Worm (Caenorhabditis elegans) whole organism, L2 larva: ENCODE data around the gene F25B4.8.
A peak's percentile ranks its signal among the peaks of the same experiment; 100 is the strongest.
"Not testable (repeated sequence)": the region's sequence is repeated elsewhere in the genome, so short reads cannot be mapped to it uniquely, and the experiment has no call there.

ENCODE experiments used
- C34F6.9 ChIP-seq: fragments of 150-350 bp; optimal IDR thresholded peaks from 2 replicates; lab custom pipeline; 2014; ENCODE audit warnings: missing biosample characterization, missing genetic modification characterization
- F13H6.1 ChIP-seq: sonication (generic microtip); optimal IDR thresholded peaks from 2 replicates; lab custom pipeline; 2016; ENCODE audit warnings: missing genetic modification characterization, missing compliant biosample characterization
- ZK546.5 ChIP-seq: sonication (generic microtip); optimal IDR thresholded peaks from 2 replicates; lab custom pipeline; 2017; ENCODE audit warnings: missing biosample characterization, missing genetic modification characterization
- alr-1 ChIP-seq: fragments of 150-350 bp; optimal IDR thresholded peaks from 2 replicates; lab custom pipeline; 2014; ENCODE audit warnings: missing biosample characterization, missing genetic modification characterization
- ama-1 ChIP-seq: fragments of 150-350 bp; optimal IDR thresholded peaks from 2 replicates; lab custom pipeline; 2018; ENCODE audit warnings: inconsistent platforms
- ceh-82 ChIP-seq: fragments of 150-350 bp; optimal IDR thresholded peaks from 2 replicates; lab custom pipeline; 2014; ENCODE audit warnings: missing biosample characterization, missing genetic modification characterization
- crh-2 ChIP-seq: sonication (generic microtip); optimal IDR thresholded peaks from 2 replicates; lab custom pipeline; 2017; ENCODE audit warnings: missing biosample characterization, missing genetic modification characterization
- egl-27 ChIP-seq: sonication (generic microtip); optimal IDR thresholded peaks from 3 replicates; lab custom pipeline; 2017; ENCODE audit warnings: missing biosample characterization, missing genetic modification reagents, missing genetic modification characterization
- elt-1 ChIP-seq: fragments of 150-350 bp; optimal IDR thresholded peaks from 2 replicates; lab custom pipeline; 2014; ENCODE audit warnings: missing biosample characterization, missing genetic modification characterization
- elt-3 ChIP-seq: sonication (generic microtip); optimal IDR thresholded peaks from 2 replicates; lab custom pipeline; 2017; ENCODE audit warnings: missing biosample characterization, missing genetic modification characterization
- fos-1 ChIP-seq: fragments of 150-350 bp; optimal IDR thresholded peaks from 2 replicates; lab custom pipeline; 2014; ENCODE audit warnings: missing biosample characterization, missing genetic modification characterization
- lin-39 ChIP-seq: fragments of 150-350 bp; optimal IDR thresholded peaks from 2 replicates; lab custom pipeline; 2014; ENCODE audit warnings: missing biosample characterization, missing genetic modification reagents, missing genetic modification characterization
- lsy-2 ChIP-seq, 2 experiments: fragments of 150-350 bp in 1 of 2; sonication (generic microtip) in 1 of 2; optimal IDR thresholded peaks; 2 replicates each; lab custom pipeline; 2014 to 2017; ENCODE audit warnings: missing biosample characterization in 2 of 2, missing genetic modification characterization in 2 of 2
- mbf-1 ChIP-seq: sonication (generic microtip); optimal IDR thresholded peaks from 2 replicates; lab custom pipeline; 2017; ENCODE audit warnings: missing biosample characterization, missing genetic modification characterization
- nhr-11 ChIP-seq: fragments of 150-350 bp; optimal IDR thresholded peaks from 2 replicates; lab custom pipeline; 2014; ENCODE audit warnings: missing biosample characterization, missing genetic modification characterization
- nhr-12 ChIP-seq: fragments of 150-350 bp; optimal IDR thresholded peaks from 2 replicates; lab custom pipeline; 2014; ENCODE audit warnings: missing biosample characterization, missing genetic modification characterization
- nhr-21 ChIP-seq: fragments of 150-350 bp; optimal IDR thresholded peaks from 2 replicates; lab custom pipeline; 2014; ENCODE audit warnings: missing biosample characterization, missing genetic modification characterization
- nhr-23 ChIP-seq: fragments of 150-350 bp; optimal IDR thresholded peaks from 2 replicates; lab custom pipeline; 2014; ENCODE audit warnings: missing biosample characterization, missing genetic modification reagents, missing genetic modification characterization
- nhr-237 ChIP-seq: fragments of 150-350 bp; optimal IDR thresholded peaks from 2 replicates; lab custom pipeline; 2014; ENCODE audit warnings: missing biosample characterization, missing genetic modification characterization
- nhr-6 ChIP-seq: fragments of 150-350 bp; optimal IDR thresholded peaks from 2 replicates; lab custom pipeline; 2014; ENCODE audit warnings: missing biosample characterization, missing genetic modification characterization
- nhr-77 ChIP-seq: fragments of 150-350 bp; optimal IDR thresholded peaks from 2 replicates; lab custom pipeline; 2014; ENCODE audit warnings: missing biosample characterization, missing genetic modification characterization
- skn-1 ChIP-seq: sonication (generic microtip); optimal IDR thresholded peaks from 2 replicates; lab custom pipeline; 2017; ENCODE audit warnings: missing biosample characterization, missing genetic modification characterization
- sma-3 ChIP-seq: sonication (generic microtip); optimal IDR thresholded peaks from 2 replicates; lab custom pipeline; 2016; ENCODE audit warnings: missing genetic modification reagents, missing genetic modification characterization, missing compliant biosample characterization
- sma-9 ChIP-seq, 2 experiments: fragments of 150-350 bp in 1 of 2; sonication (generic microtip) in 1 of 2; optimal IDR thresholded peaks; 2 replicates each; lab custom pipeline; 2014 to 2016; ENCODE audit warnings: missing genetic modification characterization in 2 of 2, mild to moderate bottlenecking in 1 of 2, missing biosample characterization in 1 of 2, missing compliant biosample characterization in 1 of 2, missing genetic modification reagents in 1 of 2, moderate library complexity in 1 of 2
- snpc-4 ChIP-seq: fragments of 150-350 bp; optimal IDR thresholded peaks from 2 replicates; lab custom pipeline; 2014; ENCODE audit warnings: missing biosample characterization, missing genetic modification characterization
- unc-62 ChIP-seq: fragments of 150-350 bp; optimal IDR thresholded peaks from 2 replicates; lab custom pipeline; 2014; ENCODE audit warnings: missing biosample characterization, missing genetic modification reagents, missing genetic modification characterization
- zag-1 ChIP-seq: fragments of 150-350 bp; optimal IDR thresholded peaks from 2 replicates; lab custom pipeline; 2014; ENCODE audit warnings: missing biosample characterization, missing genetic modification characterization
- ztf-1 ChIP-seq: fragments of 200-800 bp; sonication (Bioruptor generic); conservative IDR thresholded peaks from 2 replicates; pipeline ENCODE4 v1.3.6; 2022; ENCODE audit warnings: missing genetic modification characterization, missing compliant biosample characterization
- ztf-11 ChIP-seq: sonication (generic microtip); optimal IDR thresholded peaks from 2 replicates; lab custom pipeline; 2017; ENCODE audit warnings: missing biosample characterization, missing genetic modification characterization

The F25B4.8 gene

ce11 chrV:5663317-5663716 is 28.2 kb downstream of the F25B4.8 start, which contains the start of gene C14C11.1:
Gene C14C11.1 (plus strand): TSS chrV:5663617.
- TF ChIP-seq ztf-11 (tag; lab: Kevin White, UChicago); nhr-6 (tag; lab: Kevin White, UChicago); snpc-4: not testable (repeated sequence)

ce11 chrV:5660604-5661209 is 30.8 kb downstream of the F25B4.8 start, which contains the start of the genes mut-14 and C14C11.2:
Gene mut-14 (minus strand): TSS chrV:5660704.
Gene C14C11.2 (plus strand): TSS chrV:5661159.
- TF ChIP-seq nhr-12, result no peak
- TF ChIP-seq ZK546.5 (tag; lab: Kevin White, UChicago), result no peak
- no peak for TF ChIP-seq egl-27 (tag; lab: Kevin White, UChicago)
- no peak for TF ChIP-seq lsy-2 (tag; optimal IDR thresholded peaks at IDR 0.05; lab: Kevin White, UChicago)
- no peak for TF ChIP-seq F13H6.1 (tag; lab: Kevin White, UChicago)
- TF ChIP-seq crh-2 (tag; lab: Kevin White, UChicago), result no peak
- no peak for TF ChIP-seq C34F6.9 (tag; lab: Kevin White, UChicago)
- TF ChIP-seq zag-1 (tag; lab: Kevin White, UChicago), result no peak
- TF ChIP-seq mbf-1 (tag; lab: Kevin White, UChicago), result no peak
- TF ChIP-seq snpc-4, result no peak
- no peak for TF ChIP-seq nhr-21
- no peak for TF ChIP-seq ceh-82 (tag; lab: Kevin White, UChicago)
- TF ChIP-seq nhr-77 (tag; lab: Kevin White, UChicago), result no peak
- no peak for TF ChIP-seq lin-39 (tag; lab: Kevin White, UChicago)
- TF ChIP-seq, all 48 proteins: peak for 0

- no peak for TF ChIP-seq ceh-82 (tag; lab: Kevin White, UChicago)
- TF ChIP-seq sma-9 (GFP tag; optimal IDR thresholded peaks at IDR 0.05; lab: Kevin White, UChicago), result peak; percentile 36
- TF ChIP-seq sma-9 (tag; optimal IDR thresholded peaks at IDR 0.05; lab: Kevin White, UChicago), result no peak
- TF ChIP-seq fos-1 (tag; lab: Kevin White, UChicago), result peak; percentile 64
Measured at ce11 chrV:5653990-5654499, 37.5 kb downstream of the F25B4.8 start, which contains the start of gene hex-2. Gene hex-2 (plus strand): TSS chrV:5654449.

- TF ChIP-seq elt-3, result no peak
- TF ChIP-seq ztf-1 (GFP tag; lab: Robert Waterston, UW), result no peak
- TF ChIP-seq ceh-82 (tag; lab: Kevin White, UChicago), result no peak
- no peak for TF ChIP-seq elt-1
- no peak for TF ChIP-seq nhr-237
- TF ChIP-seq nhr-12, result no peak
- TF ChIP-seq lin-39 (tag; lab: Kevin White, UChicago), result no peak
- TF ChIP-seq alr-1 (tag; lab: Kevin White, UChicago), result no peak
- no peak for TF ChIP-seq nhr-23
- no peak for TF ChIP-seq skn-1 (tag; lab: Kevin White, UChicago)
Measured at ce11 chrV:5651905-5652304, 39.6 kb downstream of the F25B4.8 start.

- no peak for TF ChIP-seq ama-1
- peak; percentile 12 for TF ChIP-seq crh-2 (tag; lab: Kevin White, UChicago)
- peak; percentile 81 for TF ChIP-seq fos-1 (tag; lab: Kevin White, UChicago)
Measured at ce11 chrV:5647359-5647758, 44.2 kb downstream of the F25B4.8 start, which contains the start of gene C14C11.4. Gene C14C11.4 (plus strand): TSS chrV:5647610.

- no peak for TF ChIP-seq egl-27 (tag; lab: Kevin White, UChicago)
- TF ChIP-seq ZK546.5 (tag; lab: Kevin White, UChicago), result no peak
- no peak for TF ChIP-seq ztf-1 (GFP tag; lab: Robert Waterston, UW)
- no peak for TF ChIP-seq unc-62
- TF ChIP-seq nhr-11 (tag; lab: Kevin White, UChicago), result no peak
- no peak for TF ChIP-seq sma-3 (GFP tag; lab: Kevin White, UChicago)
Measured at ce11 chrV:5644171-5644570, 47.3 kb downstream of the F25B4.8 start, which contains the start of gene srx-117. Gene srx-117 (plus strand): TSS chrV:5644471.
